Worm (Caenorhabditis elegans) whole organism, L3 larva: Measurements from ENCODE around the gene odr-8.

Experiments
- ZK546.5 ChIP-seq: sonication (generic microtip); optimal IDR thresholded peaks from 2 replicates; lab custom pipeline; 2017; ENCODE audit warnings: missing biosample characterization, missing genetic modification characterization
- mdl-1 ChIP-seq: fragments of 150-350 bp; optimal IDR thresholded peaks from 2 replicates; lab custom pipeline; 2014; ENCODE audit warnings: missing biosample characterization, missing genetic modification characterization
- skn-1 ChIP-seq: fragments of 150-350 bp; optimal IDR thresholded peaks from 2 replicates; lab custom pipeline; 2014; ENCODE audit warnings: missing biosample characterization, missing genetic modification characterization

DNA sequence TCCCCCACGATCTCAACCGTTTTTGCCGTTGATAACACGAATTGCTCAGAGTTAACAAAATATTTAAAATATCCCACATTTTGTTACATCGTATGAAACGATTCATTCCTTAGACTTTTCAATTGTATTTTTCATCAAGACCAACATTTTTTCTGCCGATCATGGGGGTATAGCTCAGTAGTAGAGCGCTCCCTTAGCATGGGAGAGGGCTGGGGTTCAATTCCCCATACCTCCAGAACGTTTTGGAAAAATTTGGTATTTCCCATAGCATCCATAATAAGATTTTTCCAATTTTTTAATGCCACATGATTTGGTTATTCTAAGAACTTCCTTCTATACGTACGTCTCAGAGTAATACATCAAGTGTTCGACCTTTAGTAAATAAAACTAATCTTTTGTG lies 20.5 kb downstream of the odr-8 start:
- no peak for TF ChIP-seq ZK546.5 (tag; lab: Kevin White, UChicago)
- no peak for TF ChIP-seq mdl-1 (tag; lab: Kevin White, UChicago)
- no peak for TF ChIP-seq skn-1 (tag; lab: Kevin White, UChicago)
